Fruit fly (Drosophila melanogaster) whole organism, prepupa: ENCODE data around the gene CG4896.

Experiments used
- Blimp-1 ChIP-seq: fragments of 200-800 bp; sonication (Bioruptor generic); optimal IDR thresholded peaks from 3 replicates; lab custom pipeline; 2017; ENCODE audit warnings: missing biosample characterization, missing genetic modification characterization, mild to moderate bottlenecking, moderate library complexity, missing genetic modification reagents
- CG11762 ChIP-seq: fragments of 200-800 bp; sonication (Bioruptor generic); optimal IDR thresholded peaks from 3 replicates; lab custom pipeline; 2016; ENCODE audit warnings: missing biosample characterization, missing genetic modification characterization; ENCODE audit not compliant: insufficient read depth
- CG15336 ChIP-seq: fragments of 200-800 bp; sonication (Bioruptor generic); IDR thresholded peaks from 2 replicates; pipeline ENCODE4 v1.3.6; 2022; ENCODE audit warnings: missing biosample characterization, missing genetic modification characterization
- CG1621 ChIP-seq: fragments of 200-800 bp; sonication (Bioruptor generic); optimal IDR thresholded peaks from 3 replicates; lab custom pipeline; 2018; ENCODE audit warnings: missing biosample characterization, mild to moderate bottlenecking, missing genetic modification characterization
- CG31627 ChIP-seq: fragments of 200-800 bp; sonication (Bioruptor generic); optimal IDR thresholded peaks from 3 replicates; lab custom pipeline; 2016; ENCODE audit warnings: missing biosample characterization, missing genetic modification characterization
- CG3919 ChIP-seq: fragments of 200-800 bp; sonication (Bioruptor generic); optimal IDR thresholded peaks from 3 replicates; lab custom pipeline; 2016; ENCODE audit warnings: missing biosample characterization, missing genetic modification characterization
- CG6163 ChIP-seq: fragments of 200-800 bp; sonication (Bioruptor generic); IDR thresholded peaks from 3 replicates; pipeline ENCODE4 v1.3.6; 2022; ENCODE audit warnings: missing biosample characterization, missing genetic modification characterization
- CG6792 ChIP-seq: fragments of 200-800 bp; sonication (Bioruptor generic); optimal IDR thresholded peaks from 3 replicates; lab custom pipeline; 2016; ENCODE audit warnings: missing biosample characterization, missing genetic modification characterization
- CG7368 ChIP-seq: fragments of 200-800 bp; sonication (Bioruptor generic); optimal IDR thresholded peaks from 3 replicates; lab custom pipeline; 2016; ENCODE audit warnings: missing biosample characterization, missing genetic modification characterization
- CG8119 ChIP-seq: fragments of 200-800 bp; sonication (Bioruptor generic); IDR thresholded peaks from 3 replicates; pipeline ENCODE4 v1.3.6; 2022; ENCODE audit warnings: missing biosample characterization, missing genetic modification characterization
- CG8319 ChIP-seq: fragments of 200-800 bp; sonication (Bioruptor generic); optimal IDR thresholded peaks from 3 replicates; lab custom pipeline; 2016; ENCODE audit warnings: missing biosample characterization, missing genetic modification characterization
- CG9139 ChIP-seq: fragments of 200-800 bp; sonication (Bioruptor generic); optimal IDR thresholded peaks from 3 replicates; lab custom pipeline; 2017; ENCODE audit warnings: missing biosample characterization, mild to moderate bottlenecking, missing genetic modification characterization
- Eip78C ChIP-seq: fragments of 200-800 bp; sonication (Bioruptor generic); peaks from one replicate; lab custom pipeline; 2016; ENCODE audit warnings: missing biosample characterization, missing genetic modification characterization
- Eip93F ChIP-seq: fragments of 200-800 bp; sonication (Bioruptor generic); optimal IDR thresholded peaks from 2 replicates; lab custom pipeline; 2016; ENCODE audit warnings: missing biosample characterization, mild to moderate bottlenecking, missing genetic modification characterization
- Ets96B ChIP-seq: fragments of 200-800 bp; optimal IDR thresholded peaks from 2 replicates; lab custom pipeline; 2019; ENCODE audit warnings: missing biosample characterization, mild to moderate bottlenecking, missing genetic modification characterization, moderate library complexity
- Hr38 ChIP-seq: sonication (Bioruptor generic); optimal IDR thresholded peaks from 2 replicates; lab custom pipeline; 2016; ENCODE audit warnings: missing biosample characterization, missing genetic modification characterization
- Hr39 ChIP-seq: fragments of 200-800 bp; sonication (Bioruptor generic); optimal IDR thresholded peaks from 2 replicates; lab custom pipeline; 2016; ENCODE audit warnings: missing biosample characterization, missing genetic modification characterization
- Lpt ChIP-seq: fragments of 200-800 bp; sonication (Bioruptor generic); optimal IDR thresholded peaks from 3 replicates; lab custom pipeline; 2016; ENCODE audit warnings: missing biosample characterization, missing genetic modification characterization
- Met ChIP-seq: fragments of 200-800 bp; sonication (Bioruptor generic); optimal IDR thresholded peaks from 3 replicates; lab custom pipeline; 2016; ENCODE audit warnings: missing biosample characterization, missing genetic modification characterization
- OdsH ChIP-seq: fragments of 200-800 bp; sonication (Bioruptor generic); optimal IDR thresholded peaks from 3 replicates; lab custom pipeline; 2016; ENCODE audit warnings: missing biosample characterization, missing genetic modification characterization
- Sox102F ChIP-seq: fragments of 200-800 bp; sonication (Bioruptor generic); optimal IDR thresholded peaks from 2 replicates; lab custom pipeline; 2016; ENCODE audit warnings: missing biosample characterization, mild to moderate bottlenecking, missing genetic modification characterization
- Sox14 ChIP-seq: fragments of 200-800 bp; sonication (Bioruptor generic); optimal IDR thresholded peaks from 3 replicates; lab custom pipeline; 2016; ENCODE audit warnings: missing biosample characterization, missing genetic modification characterization
- Sox15 ChIP-seq: fragments of 200-800 bp; sonication (Bioruptor generic); optimal IDR thresholded peaks from 3 replicates; lab custom pipeline; 2016; ENCODE audit warnings: missing biosample characterization, missing genetic modification characterization
- achi ChIP-seq: fragments of 200-800 bp; sonication (Bioruptor generic); optimal IDR thresholded peaks from 3 replicates; lab custom pipeline; 2016; ENCODE audit warnings: missing biosample characterization, missing genetic modification characterization
- acj6 ChIP-seq: fragments of 200-800 bp; sonication (Bioruptor generic); optimal IDR thresholded peaks from 3 replicates; lab custom pipeline; 2016; ENCODE audit warnings: missing biosample characterization, missing genetic modification characterization
- cyc ChIP-seq: fragments of 200-800 bp; sonication (Bioruptor generic); optimal IDR thresholded peaks from 3 replicates; lab custom pipeline; 2016; ENCODE audit warnings: missing biosample characterization, missing genetic modification characterization
- dac ChIP-seq: fragments of 200-800 bp; sonication (Bioruptor generic); optimal IDR thresholded peaks from 2 replicates; lab custom pipeline; 2017; ENCODE audit warnings: missing biosample characterization, mild to moderate bottlenecking, missing genetic modification characterization
- dsx ChIP-seq: fragments of 200-800 bp; optimal IDR thresholded peaks from 3 replicates; lab custom pipeline; 2019; ENCODE audit warnings: missing biosample characterization, mild to moderate bottlenecking, missing genetic modification characterization, moderate library complexity; ENCODE audit not compliant: poor library complexity, severe bottlenecking
- eg ChIP-seq: fragments of 200-800 bp; sonication (Bioruptor generic); IDR thresholded peaks from 3 replicates; pipeline ENCODE4 v1.3.6; 2022; ENCODE audit warnings: missing biosample characterization, missing genetic modification characterization
- esn ChIP-seq: fragments of 200-800 bp; sonication (Bioruptor generic); optimal IDR thresholded peaks from 2 replicates; lab custom pipeline; 2016; ENCODE audit warnings: missing biosample characterization, mild to moderate bottlenecking, missing genetic modification characterization, moderate library complexity
- fd59A ChIP-seq: fragments of 200-800 bp; sonication (Bioruptor generic); optimal IDR thresholded peaks from 2 replicates; lab custom pipeline; 2017; ENCODE audit warnings: missing biosample characterization, mild to moderate bottlenecking, missing genetic modification characterization, missing genetic modification reagents
- fd85E ChIP-seq: fragments of 200-800 bp; sonication (Bioruptor generic); optimal IDR thresholded peaks from 3 replicates; lab custom pipeline; 2016; ENCODE audit warnings: missing biosample characterization, missing genetic modification characterization
- fkh ChIP-seq: fragments of 200-800 bp; sonication (Bioruptor generic); optimal IDR thresholded peaks from 3 replicates; lab custom pipeline; 2017; ENCODE audit warnings: missing biosample characterization, mild to moderate bottlenecking, missing genetic modification characterization, moderate library complexity
- pdm3 ChIP-seq: fragments of 200-800 bp; sonication (Bioruptor generic); optimal IDR thresholded peaks from 3 replicates; lab custom pipeline; 2016; ENCODE audit warnings: missing biosample characterization, missing genetic modification characterization
- spab ChIP-seq: fragments of 200-800 bp; sonication (Bioruptor generic); optimal IDR thresholded peaks from 2 replicates; lab custom pipeline; 2017; ENCODE audit warnings: missing biosample characterization, mild to moderate bottlenecking, missing genetic modification characterization, missing genetic modification reagents
- ss ChIP-seq, 2 experiments: fragments of 200-800 bp; sonication (Bioruptor generic); optimal IDR thresholded peaks; 2 replicates in 1 of 2; 3 replicates in 1 of 2; lab custom pipeline; 2017 to 2018; ENCODE audit warnings: mild to moderate bottlenecking in 2 of 2, missing biosample characterization in 2 of 2, missing genetic modification characterization in 2 of 2, moderate library complexity in 1 of 2
- topi ChIP-seq: fragments of 200-800 bp; sonication (Bioruptor generic); optimal IDR thresholded peaks from 3 replicates; lab custom pipeline; 2016; ENCODE audit warnings: missing biosample characterization, missing genetic modification characterization
- vri ChIP-seq: fragments of 200-800 bp; sonication (Bioruptor generic); optimal IDR thresholded peaks from 3 replicates; lab custom pipeline; 2016; ENCODE audit warnings: missing biosample characterization, mild to moderate bottlenecking, missing genetic modification characterization

The CG4896 gene

dm6 chr2L:1217033-1217612, 39.6 kb downstream of the CG4896 start:
- TF ChIP-seq Eip93F, result no peak
- TF ChIP-seq CG11762 (GFP tag; lab: Kevin White, UChicago), result no peak
- TF ChIP-seq achi (GFP tag; lab: Kevin White, UChicago), result no peak
- TF ChIP-seq fd59A (GFP tag; lab: Kevin White, UChicago), result no peak
- no peak for TF ChIP-seq esn
- TF ChIP-seq CG3919 (GFP tag; lab: Kevin White, UChicago), result no peak
- no peak for TF ChIP-seq Blimp-1 (GFP tag; lab: Kevin White, UChicago)
- TF ChIP-seq Ets96B, result no peak
- no peak for TF ChIP-seq dac (GFP tag; lab: Kevin White, UChicago)
- TF ChIP-seq CG31627 (GFP tag; lab: Kevin White, UChicago), result no peak
- TF ChIP-seq Sox15 (GFP tag; lab: Kevin White, UChicago), result no peak
- TF ChIP-seq Hr39 (GFP tag; lab: Kevin White, UChicago), result no peak
- no peak for TF ChIP-seq dsx (GFP tag; lab: Kevin White, UChicago)
- no peak for TF ChIP-seq topi (GFP tag; lab: Kevin White, UChicago)
- TF ChIP-seq CG8119 (GFP tag; lab: Robert Waterston, UW), result no peak

dm6 chr2L:1217892-1218473, 40.5 kb downstream of the CG4896 start:
- TF ChIP-seq CG15336 (GFP tag; lab: Robert Waterston, UW) (no peak), CG31627 (GFP tag; lab: Kevin White, UChicago) (peak; percentile 20), spab (no peak), Hr38 (GFP tag; lab: Kevin White, UChicago) (no peak), pdm3 (peak; percentile 24), Met (peak; percentile 50), Eip93F (no peak), acj6 (no peak), fkh (peak; percentile 66), esn (peak; percentile 47), OdsH (GFP tag; lab: Kevin White, UChicago) (peak; percentile 40)

dm6 chr2L:1218475-1218874, 41.0 kb downstream of the CG4896 start:
- no peak for TF ChIP-seq fd85E
- no peak for TF ChIP-seq cyc
- no peak for TF ChIP-seq CG31627 (GFP tag; lab: Kevin White, UChicago)
- TF ChIP-seq Sox14 (GFP tag; lab: Kevin White, UChicago), result no peak
- TF ChIP-seq CG11762 (GFP tag; lab: Kevin White, UChicago), result no peak

dm6 chr2L:1218993-1219392, 41.5 kb downstream of the CG4896 start, which contains the start of gene CG42329:
TSS of gene CG42329 (plus strand) at chr2L:1219293.
- TF ChIP-seq CG3919 (GFP tag; lab: Kevin White, UChicago) (no peak), Eip93F (no peak), ss (GFP tag; optimal IDR thresholded peaks at IDR 0.05; lab: Kevin White, UChicago) (no peak), CG7368 (GFP tag; lab: Kevin White, UChicago) (no peak), Lpt (no peak), topi (GFP tag; lab: Kevin White, UChicago) (no peak), CG6792 (GFP tag; lab: Kevin White, UChicago) (no peak), Eip78C (GFP tag; lab: Kevin White, UChicago) (no peak), CG1621 (tag; lab: Kevin White, UChicago) (no peak), OdsH (GFP tag; lab: Kevin White, UChicago) (no peak), CG8319 (no peak), pdm3 (no peak), CG9139 (GFP tag; lab: Kevin White, UChicago) (no peak), Sox102F (GFP tag; lab: Kevin White, UChicago) (no peak), eg (GFP tag; lab: Robert Waterston, UW) (no peak), CG6163 (GFP tag; lab: Robert Waterston, UW) (no peak), CG11762 (GFP tag; lab: Kevin White, UChicago) (no peak), vri (no peak)
- TF ChIP-seq, all 60 proteins: peak for 0
